Fruit fly (Drosophila melanogaster): ENCODE results near the gene Pp2B-14D.

DNA sequence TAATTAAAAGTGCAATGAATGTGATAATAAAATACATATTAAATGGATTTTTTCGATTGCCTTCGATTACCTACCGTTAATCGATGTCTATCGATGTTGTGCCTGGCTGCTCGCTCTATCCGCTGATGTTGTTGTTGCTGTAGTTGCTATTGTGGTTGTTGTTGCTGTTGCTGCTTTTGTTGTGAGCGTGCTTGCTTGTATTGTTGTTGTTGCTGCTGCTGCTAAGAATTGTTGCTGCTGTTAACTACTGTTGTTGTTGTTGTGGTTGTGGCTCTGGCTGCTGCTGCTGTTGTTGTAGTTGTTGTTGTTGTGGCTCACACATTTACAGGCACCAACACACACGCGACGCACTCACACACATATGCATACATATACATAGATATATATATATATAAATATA is 32.6 kb downstream of the Pp2B-14D start:
- TF ChIP-seq Dfd (GFP tag; optimal IDR thresholded peaks at IDR 0.05) (peak; percentile 59), usp (GFP tag; optimal IDR thresholded peaks at IDR 0.05) (no peak), fru (GFP tag; optimal IDR thresholded peaks at IDR 0.05) (no peak), GATAd (GFP tag; optimal IDR thresholded peaks at IDR 0.05) (no peak)
